Worm (Caenorhabditis elegans) whole organism, mixed stage, embryonic: ENCODE data around the gene F57C12.2.

Experiments used
- M03D4.4 ChIP-seq: sonication (generic microtip); optimal IDR thresholded peaks from 2 replicates; lab custom pipeline; 2017; ENCODE audit warnings: mild to moderate bottlenecking, missing genetic modification characterization, missing compliant biosample characterization
- bed-3 ChIP-seq: fragments of 200-800 bp; sonication (Bioruptor generic); optimal IDR thresholded peaks from 3 replicates; lab custom pipeline; 2018; ENCODE audit warnings: mild to moderate bottlenecking, missing genetic modification characterization, moderate library complexity, missing compliant biosample characterization
- blmp-1 ChIP-seq: fragments of 150-350 bp; optimal IDR thresholded peaks from 2 replicates; lab custom pipeline; 2014; ENCODE audit warnings: missing biosample characterization, missing genetic modification characterization
- ceh-39 ChIP-seq: fragments of 150-350 bp; optimal IDR thresholded peaks from 2 replicates; lab custom pipeline; 2014; ENCODE audit warnings: missing biosample characterization, missing genetic modification characterization
- ceh-43 ChIP-seq: fragments of 200-800 bp; sonication (Bioruptor generic); optimal IDR thresholded peaks from 2 replicates; lab custom pipeline; 2018; ENCODE audit warnings: mild to moderate bottlenecking, missing genetic modification characterization, moderate library complexity, missing compliant biosample characterization
- ceh-83 ChIP-seq: fragments of 200-800 bp; sonication (Bioruptor generic); optimal IDR thresholded peaks from 2 replicates; lab custom pipeline; 2018; ENCODE audit warnings: mild to moderate bottlenecking, missing genetic modification characterization, missing compliant biosample characterization
- ces-1 ChIP-seq: fragments of 150-350 bp; optimal IDR thresholded peaks from 2 replicates; lab custom pipeline; 2014; ENCODE audit warnings: missing biosample characterization, missing genetic modification reagents, missing genetic modification characterization
- cnd-1 ChIP-seq: fragments of 200-800 bp; sonication (Bioruptor generic); optimal IDR thresholded peaks from 2 replicates; lab custom pipeline; 2018; ENCODE audit warnings: mild to moderate bottlenecking, missing genetic modification characterization, missing compliant biosample characterization
- drap-1 ChIP-seq: fragments of 200-800 bp; sonication (Bioruptor generic); optimal IDR thresholded peaks from 3 replicates; lab custom pipeline; 2018; ENCODE audit warnings: mild to moderate bottlenecking, missing genetic modification characterization, missing compliant biosample characterization
- elt-1 ChIP-seq: sonication (generic microtip); optimal IDR thresholded peaks from 2 replicates; lab custom pipeline; 2017; ENCODE audit warnings: missing genetic modification characterization, mild to moderate bottlenecking, missing compliant biosample characterization, antibody characterized with exemption, moderate library complexity, borderline replicate concordance; ENCODE audit not compliant: insufficient read depth
- elt-3 ChIP-seq: fragments of 150-350 bp; optimal IDR thresholded peaks from 2 replicates; lab custom pipeline; 2014; ENCODE audit warnings: missing biosample characterization, missing genetic modification characterization
- flh-1 ChIP-seq: fragments of 200-800 bp; sonication (Bioruptor generic); optimal IDR thresholded peaks from 2 replicates; lab custom pipeline; 2018; ENCODE audit warnings: mild to moderate bottlenecking, missing genetic modification characterization, moderate library complexity, missing compliant biosample characterization
- ham-2 ChIP-seq: fragments of 200-800 bp; sonication (Bioruptor generic); optimal IDR thresholded peaks from 2 replicates; lab custom pipeline; 2018; ENCODE audit warnings: mild to moderate bottlenecking, missing genetic modification characterization, missing compliant biosample characterization
- hlh-1 ChIP-seq: fragments of 150-350 bp; optimal IDR thresholded peaks from 2 replicates; lab custom pipeline; 2014; ENCODE audit warnings: missing biosample characterization, missing genetic modification reagents, missing genetic modification characterization
- lin-13 ChIP-seq: fragments of 150-350 bp; optimal IDR thresholded peaks from 2 replicates; lab custom pipeline; 2014; ENCODE audit warnings: missing biosample characterization, missing genetic modification characterization
- lin-32 ChIP-seq: fragments of 200-800 bp; sonication (Bioruptor generic); optimal IDR thresholded peaks from 2 replicates; lab custom pipeline; 2018; ENCODE audit warnings: mild to moderate bottlenecking, missing genetic modification characterization, missing compliant biosample characterization
- lsy-2 ChIP-seq: fragments of 150-350 bp; optimal IDR thresholded peaks from 2 replicates; lab custom pipeline; 2014; ENCODE audit warnings: missing biosample characterization, missing genetic modification characterization
- mab-5 ChIP-seq: fragments of 150-350 bp; optimal IDR thresholded peaks from 2 replicates; lab custom pipeline; 2014; ENCODE audit warnings: missing biosample characterization, missing genetic modification characterization
- mep-1 ChIP-seq: fragments of 150-350 bp; optimal IDR thresholded peaks from 2 replicates; lab custom pipeline; 2017; ENCODE audit warnings: missing biosample characterization, missing genetic modification reagents, missing genetic modification characterization, inconsistent platforms
- mls-2 ChIP-seq: sonication (generic microtip); optimal IDR thresholded peaks from 2 replicates; lab custom pipeline; 2016; ENCODE audit warnings: mild to moderate bottlenecking, missing genetic modification characterization, moderate library complexity, missing compliant biosample characterization
- nhr-12 ChIP-seq: fragments of 150-350 bp; optimal IDR thresholded peaks from 2 replicates; lab custom pipeline; 2014; ENCODE audit warnings: missing biosample characterization, missing genetic modification characterization
- nhr-2 ChIP-seq: fragments of 150-350 bp; optimal IDR thresholded peaks from 2 replicates; lab custom pipeline; 2014; ENCODE audit warnings: missing biosample characterization, missing genetic modification characterization
- nhr-237 ChIP-seq: fragments of 150-350 bp; optimal IDR thresholded peaks from 2 replicates; lab custom pipeline; 2014; ENCODE audit warnings: missing biosample characterization, missing genetic modification characterization
- nhr-28 ChIP-seq: fragments of 150-350 bp; optimal IDR thresholded peaks from 2 replicates; lab custom pipeline; 2014; ENCODE audit warnings: missing biosample characterization, missing genetic modification characterization
- nhr-76 ChIP-seq: sonication (generic microtip); optimal IDR thresholded peaks from 2 replicates; lab custom pipeline; 2017; ENCODE audit warnings: missing biosample characterization, missing genetic modification characterization
- pha-4 ChIP-seq: fragments of 150-350 bp; optimal IDR thresholded peaks from 2 replicates; lab custom pipeline; 2018; ENCODE audit warnings: missing biosample characterization, missing genetic modification reagents, missing genetic modification characterization
- sem-2 ChIP-seq: fragments of 200-800 bp; sonication (Bioruptor generic); optimal IDR thresholded peaks from 2 replicates; lab custom pipeline; 2018; ENCODE audit warnings: mild to moderate bottlenecking, missing genetic modification characterization, missing compliant biosample characterization
- snpc-4 ChIP-seq: fragments of 150-350 bp; optimal IDR thresholded peaks from 2 replicates; lab custom pipeline; 2014; ENCODE audit warnings: missing biosample characterization, missing genetic modification characterization
- sptf-1 ChIP-seq: sonication (generic microtip); optimal IDR thresholded peaks from 2 replicates; lab custom pipeline; 2017; ENCODE audit warnings: mild to moderate bottlenecking, missing genetic modification characterization, moderate library complexity, missing compliant biosample characterization
- tbx-8 ChIP-seq: fragments of 200-800 bp; sonication (Bioruptor generic); optimal IDR thresholded peaks from 2 replicates; lab custom pipeline; 2018; ENCODE audit warnings: mild to moderate bottlenecking, missing genetic modification characterization, moderate library complexity, missing compliant biosample characterization
- unc-120 ChIP-seq: sonication (generic microtip); optimal IDR thresholded peaks from 2 replicates; lab custom pipeline; 2017; ENCODE audit warnings: missing genetic modification characterization, missing compliant biosample characterization; ENCODE audit not compliant: poor library complexity, severe bottlenecking
- unc-39 ChIP-seq: fragments of 150-350 bp; optimal IDR thresholded peaks from 2 replicates; lab custom pipeline; 2014; ENCODE audit warnings: missing biosample characterization, missing genetic modification characterization
- unc-62 ChIP-seq: fragments of 150-350 bp; optimal IDR thresholded peaks from 2 replicates; lab custom pipeline; 2014; ENCODE audit warnings: missing biosample characterization, missing genetic modification reagents, missing genetic modification characterization
- zip-8 ChIP-seq: fragments of 150-350 bp; optimal IDR thresholded peaks from 2 replicates; lab custom pipeline; 2014; ENCODE audit warnings: missing biosample characterization, missing genetic modification characterization
- ztf-11 ChIP-seq: fragments of 150-350 bp; optimal IDR thresholded peaks from 2 replicates; lab custom pipeline; 2014; ENCODE audit warnings: missing biosample characterization, missing genetic modification characterization

Gene F57C12.2

ce11 chrX:551175-551729, at the start of gene F57C12.2:
Gene F57C12.2 (minus strand): TSS chrX:551392.
- TF ChIP-seq flh-1 (GFP tag; lab: Kevin White, UChicago) (no peak), zip-8 (tag; lab: Kevin White, UChicago) (no peak), nhr-2 (tag; lab: Kevin White, UChicago) (no peak), bed-3 (GFP tag; lab: Kevin White, UChicago) (no peak), ztf-11 (tag; lab: Kevin White, UChicago) (no peak), lin-13 (no peak), nhr-76 (no peak), sptf-1 (tag; lab: Kevin White, UChicago) (no peak), unc-62 (GFP tag; lab: Kevin White, UChicago) (no peak), mep-1 (tag; lab: Kevin White, UChicago) (no peak), snpc-4 (no peak), ceh-43 (no peak), nhr-12 (tag; lab: Kevin White, UChicago) (no peak), tbx-8 (GFP tag; lab: Kevin White, UChicago) (no peak), hlh-1 (tag; lab: Kevin White, UChicago) (no peak), ham-2 (GFP tag; lab: Kevin White, UChicago) (no peak)

ce11 chrX:600671-601070, 49.5 kb upstream of the F57C12.2 start:
- no peak for TF ChIP-seq mls-2
- TF ChIP-seq tbx-8 (GFP tag; lab: Kevin White, UChicago): no peak
- TF ChIP-seq lin-32 (GFP tag; lab: Kevin White, UChicago): no peak
- TF ChIP-seq nhr-76: no peak
- no peak for TF ChIP-seq ztf-11 (tag; lab: Kevin White, UChicago)
- TF ChIP-seq hlh-1 (tag; lab: Kevin White, UChicago): no peak
- no peak for TF ChIP-seq pha-4 (tag; lab: Kevin White, UChicago)
- TF ChIP-seq ceh-83 (GFP tag; lab: Kevin White, UChicago): no peak
- TF ChIP-seq unc-39 (tag; lab: Kevin White, UChicago): no peak
- TF ChIP-seq elt-1: no peak
- TF ChIP-seq nhr-237: no peak
- no peak for TF ChIP-seq sptf-1 (tag; lab: Kevin White, UChicago)
- no peak for TF ChIP-seq lsy-2 (tag; lab: Kevin White, UChicago)
- no peak for TF ChIP-seq unc-120 (tag; lab: Kevin White, UChicago)
- TF ChIP-seq, all 35 proteins: peak for 0

- no peak for TF ChIP-seq unc-39 (tag; lab: Kevin White, UChicago)
- no peak for TF ChIP-seq ceh-83 (GFP tag; lab: Kevin White, UChicago)
- TF ChIP-seq sptf-1 (tag; lab: Kevin White, UChicago): no peak
- no peak for TF ChIP-seq hlh-1 (tag; lab: Kevin White, UChicago)
- TF ChIP-seq blmp-1: no peak
- no peak for TF ChIP-seq ztf-11 (tag; lab: Kevin White, UChicago)
- TF ChIP-seq mls-2: no peak
- no peak for TF ChIP-seq tbx-8 (GFP tag; lab: Kevin White, UChicago)
- no peak for TF ChIP-seq ceh-43
- no peak for TF ChIP-seq elt-3 (tag; lab: Kevin White, UChicago)
- no peak for TF ChIP-seq nhr-2 (tag; lab: Kevin White, UChicago)
Measured at ce11 chrX:599476-599875, 48.3 kb upstream of the F57C12.2 start, which contains the start of gene F13C5.3. Gene F13C5.3 (minus strand): TSS chrX:599576.

- peak; percentile 16 for TF ChIP-seq cnd-1 (tag; lab: Kevin White, UChicago)
- no peak for TF ChIP-seq elt-1
- TF ChIP-seq, all 35 proteins: peak for 1
Measured at ce11 chrX:593910-594447, 42.8 kb upstream of the F57C12.2 start, which contains the start of gene F13C5.2. Gene F13C5.2 (plus strand): TSS chrX:593960.

ce11 chrX:593245-593733, 42.1 kb upstream of the F57C12.2 start:
- TF ChIP-seq hlh-1 (tag; lab: Kevin White, UChicago): peak; percentile 79
- no peak for TF ChIP-seq bed-3 (GFP tag; lab: Kevin White, UChicago)
- TF ChIP-seq cnd-1 (tag; lab: Kevin White, UChicago): peak; percentile 89
- TF ChIP-seq zip-8 (tag; lab: Kevin White, UChicago): no peak
- TF ChIP-seq lin-32 (GFP tag; lab: Kevin White, UChicago): no peak
- peak; percentile 54 for TF ChIP-seq ces-1
- no peak for TF ChIP-seq nhr-12 (tag; lab: Kevin White, UChicago)
- peak; percentile 59 for TF ChIP-seq drap-1
- TF ChIP-seq ceh-39 (tag; lab: Kevin White, UChicago): no peak
- peak; percentile 69 for TF ChIP-seq unc-62 (GFP tag; lab: Kevin White, UChicago)
- peak; percentile 85 for TF ChIP-seq pha-4 (tag; lab: Kevin White, UChicago)
- TF ChIP-seq unc-120 (tag; lab: Kevin White, UChicago): peak; percentile 96
- peak; percentile 58 for TF ChIP-seq M03D4.4 (tag; lab: Kevin White, UChicago)
- peak; percentile 56 for TF ChIP-seq mep-1 (tag; lab: Kevin White, UChicago)
- TF ChIP-seq sem-2 (GFP tag; lab: Kevin White, UChicago): peak; percentile 2
- TF ChIP-seq snpc-4: no peak
- TF ChIP-seq sptf-1 (tag; lab: Kevin White, UChicago): peak; percentile 76
- TF ChIP-seq lin-13: peak; percentile 81
- TF ChIP-seq ceh-83 (GFP tag; lab: Kevin White, UChicago): no peak
- no peak for TF ChIP-seq nhr-28 (tag; lab: Kevin White, UChicago)
- TF ChIP-seq mls-2: peak; percentile 71
- TF ChIP-seq mab-5 (tag; lab: Kevin White, UChicago): no peak
- TF ChIP-seq elt-1: peak; percentile 63
- TF ChIP-seq tbx-8 (GFP tag; lab: Kevin White, UChicago): peak; percentile 17
- TF ChIP-seq blmp-1: no peak
- TF ChIP-seq elt-3 (tag; lab: Kevin White, UChicago): no peak
- peak; percentile 71 for TF ChIP-seq nhr-2 (tag; lab: Kevin White, UChicago)
- TF ChIP-seq ztf-11 (tag; lab: Kevin White, UChicago): peak; percentile 84
- TF ChIP-seq flh-1 (GFP tag; lab: Kevin White, UChicago): no peak
- peak; percentile 62 for TF ChIP-seq nhr-237
- TF ChIP-seq lsy-2 (tag; lab: Kevin White, UChicago): peak; percentile 27
